Worm (Caenorhabditis elegans): ENCODE measurements around the gene kcnl-3.

DNA sequence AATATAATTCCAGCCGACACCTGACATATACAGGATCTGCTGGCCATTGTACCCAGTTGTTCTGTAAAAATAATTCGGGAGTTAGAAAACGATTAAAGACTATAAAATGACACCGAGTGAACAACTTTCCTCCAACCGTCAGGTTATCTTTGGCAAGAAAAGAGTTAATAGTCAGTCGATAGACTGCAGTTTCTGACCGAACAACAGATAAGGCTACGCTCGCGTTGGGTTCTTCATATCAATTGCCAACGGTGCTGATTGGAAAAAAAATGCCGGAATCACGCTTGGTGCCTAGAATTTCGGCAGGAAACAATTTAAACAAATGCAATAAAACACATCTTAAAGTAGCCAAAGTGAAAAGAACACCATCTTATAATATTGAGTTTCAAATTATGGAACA lies 13.9 kb downstream of the kcnl-3 start, which contains the start of gene scav-1:
- TF ChIP-seq cog-1 (tag; optimal IDR thresholded peaks at IDR 0.05) (no peak), tab-1 (GFP tag; IDR thresholded peaks at IDR 0.05) (no peak)

Data from whole organism, midembryonic.